Fruit fly (Drosophila melanogaster) whole organism, prepupa: ENCODE data around the gene CG7024.

ENCODE experiments used
- CG4318 ChIP-seq: fragments of 200-800 bp; sonication (Bioruptor generic); optimal IDR thresholded peaks from 3 replicates; lab custom pipeline; 2017; ENCODE audit warnings: missing biosample characterization, mild to moderate bottlenecking, missing genetic modification characterization
- CG8319 ChIP-seq: fragments of 200-800 bp; sonication (Bioruptor generic); optimal IDR thresholded peaks from 3 replicates; lab custom pipeline; 2016; ENCODE audit warnings: missing biosample characterization, missing genetic modification characterization
- Met ChIP-seq: fragments of 200-800 bp; sonication (Bioruptor generic); optimal IDR thresholded peaks from 3 replicates; lab custom pipeline; 2016; ENCODE audit warnings: missing biosample characterization, missing genetic modification characterization
- achi ChIP-seq: fragments of 200-800 bp; sonication (Bioruptor generic); optimal IDR thresholded peaks from 3 replicates; lab custom pipeline; 2016; ENCODE audit warnings: missing biosample characterization, missing genetic modification characterization
- eg ChIP-seq: fragments of 200-800 bp; sonication (Bioruptor generic); IDR thresholded peaks from 3 replicates; pipeline ENCODE4 v1.3.6; 2022; ENCODE audit warnings: missing biosample characterization, missing genetic modification characterization

DNA sequence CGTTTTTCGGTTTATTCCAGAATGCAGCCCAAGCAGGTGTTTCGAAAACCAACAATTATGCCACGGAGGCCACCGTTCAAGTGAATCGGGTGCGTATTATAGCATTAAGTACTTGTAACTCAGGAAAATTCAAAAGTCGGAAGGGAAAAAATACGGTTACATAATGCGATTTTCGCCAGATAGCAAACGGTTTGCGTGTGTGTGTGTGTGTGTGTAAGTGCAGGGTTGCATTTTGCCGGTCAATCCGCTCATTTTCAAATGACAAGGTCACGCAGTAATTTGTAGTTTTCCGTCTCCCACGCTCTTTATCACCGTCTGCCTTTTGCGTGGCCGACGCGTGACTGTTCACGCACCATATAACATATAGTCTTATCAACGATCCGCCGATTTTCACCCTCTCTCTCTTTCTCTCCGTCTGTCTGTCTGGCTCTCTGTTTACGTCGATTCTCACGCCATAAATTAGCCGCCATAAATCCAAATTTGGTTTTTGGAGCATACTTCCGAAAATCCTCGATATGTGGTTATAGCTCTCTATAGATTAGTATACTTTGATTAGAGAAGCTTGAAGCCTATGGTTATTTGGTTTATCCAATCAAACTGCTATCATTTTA lies 2.2 kb upstream of the CG7024 start:
- TF ChIP-seq Met (no peak), eg (GFP tag; lab: Robert Waterston, UW) (no peak), achi (GFP tag; lab: Kevin White, UChicago) (no peak), CG8319 (GFP tag; lab: Kevin White, UChicago) (no peak), CG4318 (GFP tag; lab: Kevin White, UChicago) (no peak)
